Worm (Caenorhabditis elegans) whole organism, L3 larva: Measurements from ENCODE around the gene B0416.3.

ENCODE experiments used
- R02D3.7 ChIP-seq: fragments of 150-350 bp; optimal IDR thresholded peaks from 2 replicates; lab custom pipeline; 2014; ENCODE audit warnings: missing biosample characterization, missing genetic modification characterization
- elt-2 ChIP-seq: sonication (generic microtip); optimal IDR thresholded peaks from 2 replicates; lab custom pipeline; 2016; ENCODE audit warnings: missing genetic modification reagents, mild to moderate bottlenecking, missing genetic modification characterization, missing compliant biosample characterization
- nhr-237 ChIP-seq: fragments of 150-350 bp; optimal IDR thresholded peaks from 2 replicates; lab custom pipeline; 2014; ENCODE audit warnings: missing biosample characterization, missing genetic modification characterization
- nhr-25 ChIP-seq: sonication (generic microtip); optimal IDR thresholded peaks from 2 replicates; lab custom pipeline; 2017; ENCODE audit warnings: missing biosample characterization, missing genetic modification characterization
- nhr-76 ChIP-seq: fragments of 150-350 bp; sonication (generic microtip); optimal IDR thresholded peaks from 5 replicates; lab custom pipeline; 2014; ENCODE audit warnings: missing biosample characterization, missing genetic modification characterization

- TF ChIP-seq nhr-237 (tag; lab: Kevin White, UChicago) (no peak), nhr-76 (no peak), nhr-25 (tag; lab: Kevin White, UChicago) (no peak), R02D3.7 (tag; lab: Kevin White, UChicago) (no peak), elt-2 (tag; lab: Kevin White, UChicago) (no peak)
Measured at ce11 chrX:9291345-9291744, at the start of gene B0416.3.
